Worm (Caenorhabditis elegans): ENCODE data around the gene srd-17.
A peak's percentile ranks its signal among the peaks of the same experiment; 100 is the strongest.

The srd-17 gene

DNA sequence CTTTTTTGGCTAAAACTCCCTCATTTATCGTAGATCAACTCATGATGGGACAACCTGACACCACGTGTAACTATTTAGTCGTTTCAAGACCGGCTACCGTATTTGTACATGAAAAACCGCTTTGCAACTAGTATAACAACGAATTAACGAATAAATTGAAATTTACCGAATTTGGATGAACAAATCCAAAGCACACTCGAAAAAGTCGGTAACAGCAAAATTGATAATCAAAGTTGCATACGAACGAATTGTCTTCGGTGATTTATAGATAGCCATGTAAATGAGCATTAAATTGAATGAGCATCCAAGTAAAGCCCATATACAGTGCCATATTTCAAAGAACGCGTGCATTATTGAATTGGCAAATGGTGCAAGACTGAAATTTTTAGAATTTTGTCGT lies at the start of gene srd-17:
Gene srd-17 (minus strand): TSS at position 351 of the 400 bp plus-strand sequence.
- TF ChIP-seq mab-5 (tag; optimal IDR thresholded peaks at IDR 0.05) (no peak), snpc-4 (tag; optimal IDR thresholded peaks at IDR 0.05) (no peak), cnd-1 (tag; optimal IDR thresholded peaks at IDR 0.05) (no peak), nhr-12 (tag; optimal IDR thresholded peaks at IDR 0.05) (peak; percentile 37), ceh-39 (tag; optimal IDR thresholded peaks at IDR 0.05) (no peak)

DNA sequence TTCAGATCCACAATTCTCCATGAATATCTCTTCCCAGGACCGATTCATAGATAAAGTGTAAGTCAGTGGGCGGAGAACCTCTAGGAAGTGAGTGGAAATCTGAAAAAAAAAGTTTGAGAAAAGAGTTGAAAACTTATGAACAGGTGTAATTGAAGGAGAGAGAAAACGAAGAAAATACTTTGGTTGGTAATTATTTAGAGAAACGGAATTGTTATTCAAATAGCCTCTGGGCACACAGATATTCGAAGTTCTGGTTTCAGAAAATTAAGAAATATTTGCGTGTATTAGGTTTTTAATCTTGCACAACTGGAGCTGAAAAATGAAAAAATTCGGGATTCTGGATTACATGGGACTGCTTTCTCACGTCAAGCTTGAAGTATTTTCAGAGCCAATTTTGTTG lies 47.3 kb upstream of the srd-17 start, which contains the start of gene T10G3.2:
Gene T10G3.2 (minus strand): TSS at position 101 of the 400 bp plus-strand sequence.
- TF ChIP-seq ces-1 (GFP tag; optimal IDR thresholded peaks at IDR 0.05) (no peak), flh-1 (GFP tag; optimal IDR thresholded peaks at IDR 0.05) (no peak), zip-8 (tag; optimal IDR thresholded peaks at IDR 0.05) (no peak), elt-1 (tag; optimal IDR thresholded peaks at IDR 0.05; ENCODE audit: borderline replicate concordance, insufficient read depth) (no peak), bed-3 (GFP tag; optimal IDR thresholded peaks at IDR 0.05) (no peak)

DNA sequence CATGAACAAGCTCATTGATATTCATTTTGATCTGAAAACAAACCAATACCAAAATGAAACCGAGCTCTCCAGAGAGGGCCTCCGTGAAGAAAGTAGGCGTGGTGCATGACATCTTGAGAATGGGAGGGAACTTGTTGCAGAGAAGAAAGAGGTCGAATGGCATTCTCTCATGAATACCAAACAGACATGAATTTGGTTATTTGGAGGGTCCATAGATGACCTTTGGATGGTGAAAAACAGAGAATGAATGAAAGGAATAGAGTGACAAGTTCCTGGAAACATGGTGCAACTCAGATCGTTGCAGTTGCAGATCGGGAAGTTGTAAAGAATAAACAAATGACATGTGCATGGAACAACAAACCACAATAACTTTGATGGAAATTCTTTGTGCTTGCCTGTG lies 43.8 kb upstream of the srd-17 start, which contains the start of gene T10G3.8:
Gene T10G3.8 (minus strand): TSS at position 101 of the 400 bp plus-strand sequence.
- TF ChIP-seq mab-5 (tag; optimal IDR thresholded peaks at IDR 0.05) (no peak), snpc-4 (tag; optimal IDR thresholded peaks at IDR 0.05) (no peak), nhr-12 (tag; optimal IDR thresholded peaks at IDR 0.05) (no peak), nhr-2 (tag; optimal IDR thresholded peaks at IDR 0.05) (no peak), elt-3 (tag; optimal IDR thresholded peaks at IDR 0.05) (no peak), bed-3 (GFP tag; optimal IDR thresholded peaks at IDR 0.05) (no peak), blmp-1 (tag; optimal IDR thresholded peaks at IDR 0.05) (no peak), mep-1 (tag; optimal IDR thresholded peaks at IDR 0.05) (no peak), ceh-83 (GFP tag; optimal IDR thresholded peaks at IDR 0.05) (no peak), lsy-2 (tag; optimal IDR thresholded peaks at IDR 0.05) (no peak), sptf-1 (tag; optimal IDR thresholded peaks at IDR 0.05) (no peak), ceh-43 (GFP tag; optimal IDR thresholded peaks at IDR 0.05) (no peak), ham-2 (GFP tag; optimal IDR thresholded peaks at IDR 0.05) (no peak), nhr-28 (tag; optimal IDR thresholded peaks at IDR 0.05) (no peak)

DNA sequence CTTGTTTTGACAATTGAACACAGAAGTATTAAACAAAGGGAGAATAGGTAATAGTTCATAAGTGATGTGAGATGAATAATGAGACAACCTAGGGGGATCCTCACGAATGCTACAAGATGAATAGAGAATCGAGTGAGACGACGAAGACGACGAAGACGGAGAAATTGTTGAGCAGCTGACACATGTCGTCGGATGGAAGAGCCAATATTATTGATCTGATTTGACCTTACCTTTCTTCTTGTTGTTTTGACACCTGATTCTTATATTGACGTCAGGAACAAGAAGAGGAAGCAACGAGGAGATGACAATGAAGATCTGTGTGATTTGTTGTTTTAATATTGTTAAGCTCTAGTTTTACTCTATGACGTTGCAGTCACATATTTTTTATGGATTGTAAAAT lies 41.0 kb upstream of the srd-17 start, which contains the start of gene T10G3.1:
Gene T10G3.1 (minus strand): TSS at position 213 of the 400 bp plus-strand sequence.
- peak; percentile 79 for TF ChIP-seq unc-62 (GFP tag; optimal IDR thresholded peaks at IDR 0.05)
- TF ChIP-seq hlh-1 (tag; optimal IDR thresholded peaks at IDR 0.05), result peak; percentile 97
- TF ChIP-seq sptf-1 (tag; optimal IDR thresholded peaks at IDR 0.05), result no peak

DNA sequence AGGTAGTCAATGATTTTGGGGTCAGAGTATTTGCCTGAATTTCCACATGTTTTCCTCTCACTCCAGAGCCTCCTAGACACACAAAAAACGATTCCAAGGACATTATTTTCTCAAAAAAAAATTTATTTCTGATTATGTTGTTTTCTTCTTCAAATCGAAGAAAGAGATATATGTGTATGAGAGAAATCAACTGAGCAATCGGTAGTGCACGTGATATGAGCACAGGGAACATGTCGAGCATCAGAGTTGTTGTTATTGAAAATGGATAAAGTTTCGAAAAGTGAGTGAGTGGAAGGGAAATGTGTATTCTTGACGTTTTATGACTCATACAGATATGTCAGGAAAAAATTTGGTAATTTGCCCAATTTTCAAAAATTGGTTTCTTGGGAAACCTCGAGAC lies 39.5 kb upstream of the srd-17 start:
- TF ChIP-seq hlh-1 (tag; optimal IDR thresholded peaks at IDR 0.05) (no peak), unc-39 (tag; optimal IDR thresholded peaks at IDR 0.05) (no peak), blmp-1 (tag; optimal IDR thresholded peaks at IDR 0.05) (no peak), bed-3 (GFP tag; optimal IDR thresholded peaks at IDR 0.05) (no peak), nhr-76 (tag; optimal IDR thresholded peaks at IDR 0.05) (no peak), elt-3 (tag; optimal IDR thresholded peaks at IDR 0.05) (no peak), ces-1 (GFP tag; optimal IDR thresholded peaks at IDR 0.05) (no peak), mls-2 (tag; optimal IDR thresholded peaks at IDR 0.05) (no peak), lin-32 (GFP tag; optimal IDR thresholded peaks at IDR 0.05) (no peak), ceh-83 (GFP tag; optimal IDR thresholded peaks at IDR 0.05) (no peak)

DNA sequence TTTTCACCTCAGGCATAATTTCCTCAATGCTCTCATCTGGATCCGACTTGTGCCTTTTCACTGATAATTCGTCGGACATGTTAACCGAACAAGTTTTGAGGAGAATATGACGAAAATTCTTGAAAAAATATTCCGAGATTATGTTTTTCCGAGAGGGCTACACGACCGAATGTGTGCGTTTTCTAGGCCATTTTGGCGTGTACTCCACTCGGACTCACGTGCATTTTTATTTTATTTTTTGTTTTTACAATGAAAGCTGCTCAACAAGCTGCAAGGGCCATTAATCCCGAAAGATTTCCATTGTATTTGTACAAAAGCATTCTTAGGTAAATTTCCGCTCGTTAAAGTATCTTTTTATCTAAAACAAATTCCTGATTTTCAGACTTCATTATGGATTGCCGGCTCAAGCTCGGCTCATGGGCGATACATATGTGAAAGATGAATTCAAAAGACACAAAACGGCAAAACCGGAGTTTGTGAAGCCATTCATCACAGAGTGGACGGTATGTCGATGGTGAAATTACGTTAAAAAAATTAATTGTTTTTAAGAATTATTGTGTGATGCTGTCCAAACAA lies 35.8 kb upstream of the srd-17 start, which contains the start of the genes F25H9.6 and F25H9.7:
Gene F25H9.6 (minus strand): TSS at position 172 of the 576 bp plus-strand sequence.
Gene F25H9.7 (plus strand): TSS at position 187 of the 576 bp plus-strand sequence.
- TF ChIP-seq ztf-11 (tag; optimal IDR thresholded peaks at IDR 0.05) (no peak), unc-62 (GFP tag; optimal IDR thresholded peaks at IDR 0.05) (no peak), drap-1 (GFP tag; optimal IDR thresholded peaks at IDR 0.05) (peak; percentile 30), unc-120 (tag; optimal IDR thresholded peaks at IDR 0.05; ENCODE audit: poor library complexity, severe bottlenecking) (no peak), mep-1 (tag; optimal IDR thresholded peaks at IDR 0.05) (peak; percentile 52), snpc-4 (tag; optimal IDR thresholded peaks at IDR 0.05) (no peak), ces-1 (GFP tag; optimal IDR thresholded peaks at IDR 0.05) (peak; percentile 49), sptf-1 (tag; optimal IDR thresholded peaks at IDR 0.05) (peak; percentile 78), flh-1 (GFP tag; optimal IDR thresholded peaks at IDR 0.05) (no peak), lin-13 (tag; optimal IDR thresholded peaks at IDR 0.05) (peak; percentile 33), nhr-76 (tag; optimal IDR thresholded peaks at IDR 0.05) (no peak), cnd-1 (tag; optimal IDR thresholded peaks at IDR 0.05) (peak; percentile 55)
